Worm (Caenorhabditis elegans) whole organism, L4 larva: ENCODE measurements around the gene ucr-2.1.

Source experiments
- lin-15B ChIP-seq: fragments of 150-350 bp; sonication (generic microtip); optimal IDR thresholded peaks from 3 replicates; lab custom pipeline; 2014; ENCODE audit warnings: missing biosample characterization, missing genetic modification characterization
- nhr-76 ChIP-seq: fragments of 150-350 bp; optimal IDR thresholded peaks from 2 replicates; lab custom pipeline; 2014; ENCODE audit warnings: missing biosample characterization, missing genetic modification characterization

- TF ChIP-seq nhr-76 (no peak), lin-15B (tag; lab: Kevin White, UChicago) (no peak)
Measured at ce11 chrX:12005499-12005959, 12.7 kb upstream of the ucr-2.1 start, which contains the start of gene sma-5.
